Worm (Caenorhabditis elegans) whole organism, young adult: ENCODE results near the gene glt-4.
A peak's percentile ranks its signal among the peaks of the same experiment; 100 is the strongest.

Experiments used
- C17E4.6 ChIP-seq: fragments of 200-800 bp; sonication (Bioruptor generic); IDR thresholded peaks from 2 replicates; pipeline ENCODE4 v1.3.6; 2022; ENCODE audit warnings: missing genetic modification reagents, missing genetic modification characterization, missing compliant biosample characterization
- F10E7.11 ChIP-seq: sonication (generic microtip); optimal IDR thresholded peaks from 2 replicates; lab custom pipeline; 2017; ENCODE audit warnings: mild to moderate bottlenecking, missing genetic modification characterization, moderate library complexity, missing compliant biosample characterization
- T26A5.8 ChIP-seq: sonication (generic microtip); optimal IDR thresholded peaks from 2 replicates; lab custom pipeline; 2016; ENCODE audit warnings: missing genetic modification characterization, missing compliant biosample characterization
- Y53F4B.3 ChIP-seq: fragments of 200-800 bp; sonication (Bioruptor generic); IDR thresholded peaks from 2 replicates; pipeline ENCODE4 v1.3.6; 2022; ENCODE audit warnings: missing genetic modification reagents, missing genetic modification characterization, missing compliant biosample characterization
- Y56A3A.18 ChIP-seq: fragments of 200-800 bp; sonication (Bioruptor generic); IDR thresholded peaks from 2 replicates; pipeline ENCODE4 v1.3.6; 2022; ENCODE audit warnings: missing genetic modification reagents, missing genetic modification characterization, missing compliant biosample characterization
- Y67H2A.10 ChIP-seq: fragments of 200-800 bp; sonication (Bioruptor generic); conservative IDR thresholded peaks from 2 replicates; pipeline ENCODE4 v1.3.6; 2022; ENCODE audit warnings: missing genetic modification reagents, missing genetic modification characterization, missing compliant biosample characterization
- aptf-2 ChIP-seq: fragments of 200-800 bp; sonication (Bioruptor generic); conservative IDR thresholded peaks from 2 replicates; pipeline ENCODE4 v1.3.6; 2022; ENCODE audit warnings: missing genetic modification reagents, missing genetic modification characterization, missing compliant biosample characterization
- atf-7 ChIP-seq: sonication (generic microtip); optimal IDR thresholded peaks from 2 replicates; lab custom pipeline; 2017; ENCODE audit warnings: mild to moderate bottlenecking, missing genetic modification characterization, missing compliant biosample characterization
- attf-6 ChIP-seq: fragments of 200-800 bp; sonication (Bioruptor generic); IDR thresholded peaks from 2 replicates; pipeline ENCODE4 v1.3.6; 2022; ENCODE audit warnings: missing genetic modification reagents, missing genetic modification characterization, missing compliant biosample characterization
- bed-1 ChIP-seq: fragments of 200-800 bp; sonication (Bioruptor generic); IDR thresholded peaks from 2 replicates; pipeline ENCODE4 v1.3.6; 2022; ENCODE audit warnings: missing genetic modification reagents, missing genetic modification characterization, missing compliant biosample characterization
- ceh-100 ChIP-seq: fragments of 200-800 bp; sonication (Bioruptor generic); IDR thresholded peaks from 2 replicates; pipeline ENCODE4 v1.3.6; 2022; ENCODE audit warnings: missing genetic modification reagents, missing genetic modification characterization, missing compliant biosample characterization
- die-1 ChIP-seq: sonication (generic microtip); optimal IDR thresholded peaks from 2 replicates; lab custom pipeline; 2016; ENCODE audit warnings: missing genotype, mild to moderate bottlenecking, missing genetic modification characterization, missing compliant biosample characterization
- dpl-1 ChIP-seq: fragments of 150-350 bp; optimal IDR thresholded peaks from 2 replicates; lab custom pipeline; 2014; ENCODE audit warnings: missing biosample characterization, missing genetic modification reagents, missing genetic modification characterization
- egl-18 ChIP-seq: fragments of 200-800 bp; sonication (Bioruptor generic); IDR thresholded peaks from 2 replicates; pipeline ENCODE4 v1.3.6; 2022; ENCODE audit warnings: missing genetic modification reagents, missing genetic modification characterization, missing compliant biosample characterization
- egl-44 ChIP-seq: fragments of 200-800 bp; sonication (Bioruptor generic); IDR thresholded peaks from 2 replicates; pipeline ENCODE4 v1.3.6; 2022; ENCODE audit warnings: missing genetic modification reagents, missing genetic modification characterization, missing compliant biosample characterization
- egrh-3 ChIP-seq: fragments of 200-800 bp; sonication (Bioruptor generic); IDR thresholded peaks from 2 replicates; pipeline ENCODE4 v1.3.6; 2022; ENCODE audit warnings: missing genetic modification reagents, missing genetic modification characterization, missing compliant biosample characterization
- ets-4 ChIP-seq: fragments of 200-800 bp; sonication (Bioruptor generic); optimal IDR thresholded peaks from 2 replicates; lab custom pipeline; 2018; ENCODE audit warnings: mild to moderate bottlenecking, missing genetic modification characterization, missing compliant biosample characterization
- gei-17 ChIP-seq: fragments of 200-800 bp; sonication (Bioruptor generic); optimal IDR thresholded peaks from 2 replicates; lab custom pipeline; 2018; ENCODE audit warnings: mild to moderate bottlenecking, missing genetic modification characterization, missing compliant biosample characterization
- him-1 ChIP-seq: sonication (generic microtip); optimal IDR thresholded peaks from 2 replicates; lab custom pipeline; 2016; ENCODE audit warnings: missing genotype, missing genetic modification reagents, missing genetic modification characterization, missing compliant biosample characterization
- lag-1 ChIP-seq: fragments of 200-800 bp; sonication (Bioruptor generic); IDR thresholded peaks from 2 replicates; pipeline ENCODE4 v1.3.6; 2022; ENCODE audit warnings: missing genetic modification reagents, missing genetic modification characterization, missing compliant biosample characterization
- let-607 ChIP-seq, 2 experiments: fragments of 200-800 bp in 1 of 2; sonication (Bioruptor generic) in 1 of 2; sonication (generic microtip) in 1 of 2; optimal IDR thresholded peaks; 2 replicates each; lab custom pipeline; 2016 to 2018; ENCODE audit warnings: mild to moderate bottlenecking in 2 of 2, missing compliant biosample characterization in 2 of 2, missing genetic modification characterization in 2 of 2, moderate library complexity in 2 of 2, missing genotype in 1 of 2
- lin-35 ChIP-seq, 3 experiments: fragments of 150-350 bp in 2 of 3; sonication (generic microtip) in 1 of 3; optimal IDR thresholded peaks; 2 replicates each; lab custom pipeline; 2014 to 2018; ENCODE audit warnings: missing biosample characterization in 3 of 3, missing genetic modification characterization in 3 of 3, missing genetic modification reagents in 3 of 3
- lsl-1 ChIP-seq: fragments of 200-800 bp; sonication (Bioruptor generic); optimal IDR thresholded peaks from 2 replicates; lab custom pipeline; 2018; ENCODE audit warnings: mild to moderate bottlenecking, missing genetic modification characterization, moderate library complexity, missing compliant biosample characterization
- mcd-1 ChIP-seq: fragments of 200-800 bp; sonication (Bioruptor generic); IDR thresholded peaks from 2 replicates; pipeline ENCODE4 v1.3.6; 2022; ENCODE audit warnings: missing genetic modification reagents, missing genetic modification characterization, missing compliant biosample characterization
- mxl-1 ChIP-seq: sonication (generic microtip); optimal IDR thresholded peaks from 2 replicates; lab custom pipeline; 2016; ENCODE audit warnings: missing genetic modification characterization, missing compliant biosample characterization
- nhr-179 ChIP-seq: sonication (generic microtip); optimal IDR thresholded peaks from 2 replicates; lab custom pipeline; 2016; ENCODE audit warnings: mild to moderate bottlenecking, missing genetic modification characterization, missing compliant biosample characterization
- nhr-27 ChIP-seq: fragments of 200-800 bp; sonication (Bioruptor generic); optimal IDR thresholded peaks from 2 replicates; lab custom pipeline; 2018; ENCODE audit warnings: mild to moderate bottlenecking, missing genetic modification characterization, moderate library complexity, missing compliant biosample characterization
- nhr-80 ChIP-seq: sonication (generic microtip); optimal IDR thresholded peaks from 2 replicates; lab custom pipeline; 2016; ENCODE audit warnings: missing genetic modification characterization, missing compliant biosample characterization
- nhr-90 ChIP-seq: sonication (generic microtip); optimal IDR thresholded peaks from 2 replicates; lab custom pipeline; 2016; ENCODE audit warnings: missing genotype, mild to moderate bottlenecking, missing genetic modification characterization, missing compliant biosample characterization
- rec-8 ChIP-seq, 2 experiments: sonication (generic microtip); optimal IDR thresholded peaks; 2 replicates each; lab custom pipeline; 2016; ENCODE audit warnings: mild to moderate bottlenecking in 2 of 2, missing genetic modification characterization in 2 of 2, missing genetic modification reagents in 2 of 2, missing genotype in 2 of 2, missing biosample characterization in 1 of 2, missing compliant biosample characterization in 1 of 2, moderate library complexity in 1 of 2
- repo-1 ChIP-seq: sonication (generic microtip); optimal IDR thresholded peaks from 2 replicates; lab custom pipeline; 2017; ENCODE audit warnings: mild to moderate bottlenecking, missing genetic modification characterization, missing compliant biosample characterization
- rpc-1 ChIP-seq, 2 experiments: fragments of 150-350 bp in 1 of 2; sonication (generic microtip) in 1 of 2; optimal IDR thresholded peaks; 2 replicates each; lab custom pipeline; 2014 to 2018; ENCODE audit warnings: missing biosample characterization in 1 of 2, missing genetic modification characterization in 1 of 2, missing genetic modification reagents in 1 of 2, missing genotype in 1 of 2
- snpc-1.1 ChIP-seq: sonication (generic microtip); optimal IDR thresholded peaks from 2 replicates; lab custom pipeline; 2017; ENCODE audit warnings: missing genetic modification characterization, mild to moderate bottlenecking, missing compliant biosample characterization, antibody characterized with exemption, moderate library complexity, missing genotype, missing genetic modification reagents; ENCODE audit not compliant: insufficient read depth
- unc-62 ChIP-seq: fragments of 150-350 bp; optimal IDR thresholded peaks from 2 replicates; lab custom pipeline; 2014; ENCODE audit warnings: missing biosample characterization, missing genetic modification reagents, missing genetic modification characterization

glt-4 gene

ce11 chrX:6435812-6436211 is 32.6 kb downstream of the glt-4 start (continued):
- TF ChIP-seq repo-1 (tag; lab: Kevin White, UChicago): no peak

ce11 chrX:6437545-6437944 is 34.3 kb downstream of the glt-4 start, which contains the start of gene K10C2.8:
Gene K10C2.8 (minus strand): TSS chrX:6437645.
- TF ChIP-seq egl-18 (no peak), let-607 (tag; optimal IDR thresholded peaks at IDR 0.05; lab: Kevin White, UChicago) (no peak), die-1 (tag; lab: Kevin White, UChicago) (no peak), mcd-1 (no peak), ceh-100 (GFP tag; lab: Robert Waterston, UW) (no peak), egrh-3 (GFP tag; lab: Robert Waterston, UW) (no peak), aptf-2 (GFP tag; lab: Robert Waterston, UW) (no peak), mxl-1 (no peak), ets-4 (GFP tag; lab: Kevin White, UChicago) (no peak), F10E7.11 (no peak), egl-44 (GFP tag; lab: Robert Waterston, UW) (no peak), lag-1 (GFP tag; lab: Robert Waterston, UW) (no peak), Y56A3A.18 (GFP tag; lab: Robert Waterston, UW) (no peak), rec-8 (tag; optimal IDR thresholded peaks at IDR 0.05; lab: Kevin White, UChicago) (no peak)

- no peak for TF ChIP-seq T26A5.8
- TF ChIP-seq C17E4.6 (GFP tag; lab: Robert Waterston, UW): no peak
- no peak for TF ChIP-seq attf-6
- TF ChIP-seq unc-62 (GFP tag; lab: Kevin White, UChicago): no peak
- TF ChIP-seq atf-7 (tag; lab: Kevin White, UChicago): no peak
- TF ChIP-seq dpl-1: no peak
- TF ChIP-seq Y67H2A.10 (GFP tag; lab: Robert Waterston, UW): no peak
- TF ChIP-seq bed-1 (GFP tag; lab: Robert Waterston, UW): no peak
- no peak for TF ChIP-seq nhr-179
- TF ChIP-seq gei-17 (GFP tag; lab: Kevin White, UChicago): no peak
- TF ChIP-seq nhr-90: no peak
- no peak for TF ChIP-seq lsl-1 (GFP tag; lab: Kevin White, UChicago)
- TF ChIP-seq snpc-1.1: no peak
- no peak for TF ChIP-seq Y53F4B.3 (GFP tag; lab: Robert Waterston, UW)
Observed at ce11 chrX:6440464-6440863, 37.2 kb downstream of the glt-4 start, which contains the start of gene K10C2.14. Gene K10C2.14 (minus strand): TSS chrX:6440564.

ce11 chrX:6443373-6443772 is 40.2 kb downstream of the glt-4 start, which contains the start of gene K10C2.7:
Gene K10C2.7 (minus strand): TSS chrX:6443473.
- no peak for TF ChIP-seq lin-35 (GFP tag; optimal IDR thresholded peaks at IDR 0.05; lab: Kevin White, UChicago)
- no peak for TF ChIP-seq rpc-1 (optimal IDR thresholded peaks at IDR 0.05; lab: Kevin White, UChicago)
- no peak for TF ChIP-seq rpc-1 (tag; optimal IDR thresholded peaks at IDR 0.05; lab: Kevin White, UChicago)
- TF ChIP-seq him-1 (tag; lab: Kevin White, UChicago): no peak
- no peak for TF ChIP-seq nhr-27
- TF ChIP-seq, all 124 proteins: peak for 0

DNA sequence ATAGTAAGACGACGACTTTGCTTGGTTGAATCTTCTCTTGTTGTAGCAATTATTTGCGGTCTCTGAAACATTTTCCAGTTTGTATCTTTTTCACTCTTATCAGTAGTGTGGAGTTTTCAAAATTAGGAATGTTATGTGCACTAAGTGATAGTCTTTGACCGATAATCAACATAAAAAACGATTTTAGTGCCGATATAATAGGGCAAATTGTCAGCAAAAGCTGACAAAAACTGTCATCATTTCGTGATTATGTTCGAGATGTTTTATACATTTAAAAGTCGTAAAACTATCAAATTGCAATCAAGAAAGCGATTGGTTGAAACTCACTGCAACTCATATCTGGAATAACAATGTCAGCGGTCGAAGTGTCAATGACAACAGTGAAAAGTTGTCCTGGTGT is 42.0 kb downstream of the glt-4 start:
- TF ChIP-seq lsl-1 (GFP tag; lab: Kevin White, UChicago) (no peak), nhr-80 (tag; lab: Kevin White, UChicago) (peak; percentile 23)
